Fruit fly (Drosophila melanogaster): Measurements from ENCODE around the gene SdhC.

SdhC gene

dm6 chr3R:11211291-11212061 lies 1.8 kb upstream of the SdhC start:
- TF ChIP-seq psq (optimal IDR thresholded peaks at IDR 0.05) (no peak), Myc (optimal IDR thresholded peaks at IDR 0.05) (no peak), insv (optimal IDR thresholded peaks at IDR 0.05) (no peak), Sin3A (optimal IDR thresholded peaks at IDR 0.05) (no peak)

dm6 chr3R:11208766-11209331 lies 800 bp downstream of the SdhC start:
- TF ChIP-seq Sin3A (optimal IDR thresholded peaks at IDR 0.05) (no peak), insv (optimal IDR thresholded peaks at IDR 0.05) (no peak), Myc (optimal IDR thresholded peaks at IDR 0.05) (no peak), ttk (optimal IDR thresholded peaks at IDR 0.05) (no peak), psq (optimal IDR thresholded peaks at IDR 0.05) (no peak), h (optimal IDR thresholded peaks at IDR 0.05) (no peak)

- no peak for TF ChIP-seq insv (optimal IDR thresholded peaks at IDR 0.05)
- TF ChIP-seq ttk (optimal IDR thresholded peaks at IDR 0.05): no peak
- no peak for TF ChIP-seq h (optimal IDR thresholded peaks at IDR 0.05)
- no peak for TF ChIP-seq Sin3A (optimal IDR thresholded peaks at IDR 0.05)
- TF ChIP-seq psq (optimal IDR thresholded peaks at IDR 0.05): no peak
- TF ChIP-seq Myc (optimal IDR thresholded peaks at IDR 0.05): no peak
These were observed 8.7 kb downstream of the SdhC start for dm6 chr3R:11200885-11201421.

- no peak for TF ChIP-seq Sin3A (optimal IDR thresholded peaks at IDR 0.05)
These were observed 9.4 kb downstream of the SdhC start for dm6 chr3R:11200042-11200884.

dm6 chr3R:11199227-11199835 lies 10.3 kb downstream of the SdhC start:
- no peak for TF ChIP-seq Myc (optimal IDR thresholded peaks at IDR 0.05)
- no peak for TF ChIP-seq insv (optimal IDR thresholded peaks at IDR 0.05)
- no peak for TF ChIP-seq Sin3A (optimal IDR thresholded peaks at IDR 0.05)
- no peak for TF ChIP-seq h (optimal IDR thresholded peaks at IDR 0.05)
- no peak for TF ChIP-seq ttk (optimal IDR thresholded peaks at IDR 0.05)
- no peak for TF ChIP-seq psq (optimal IDR thresholded peaks at IDR 0.05)

dm6 chr3R:11198062-11198472 lies 11.6 kb downstream of the SdhC start:
- TF ChIP-seq Myc (optimal IDR thresholded peaks at IDR 0.05) (no peak), h (optimal IDR thresholded peaks at IDR 0.05) (no peak), ttk (optimal IDR thresholded peaks at IDR 0.05) (no peak), psq (optimal IDR thresholded peaks at IDR 0.05) (no peak), Sin3A (optimal IDR thresholded peaks at IDR 0.05) (no peak), insv (optimal IDR thresholded peaks at IDR 0.05) (no peak)

dm6 chr3R:11197389-11197716 lies 12.3 kb downstream of the SdhC start, which contains the start of gene cu:
TSS of gene cu (plus strand) at chr3R:11197592.
- TF ChIP-seq Myc (optimal IDR thresholded peaks at IDR 0.05): no peak
- TF ChIP-seq ttk (optimal IDR thresholded peaks at IDR 0.05): no peak

dm6 chr3R:11196648-11197388 lies 12.8 kb downstream of the SdhC start:
- TF ChIP-seq psq (optimal IDR thresholded peaks at IDR 0.05): no peak
- TF ChIP-seq h (optimal IDR thresholded peaks at IDR 0.05): no peak
- no peak for TF ChIP-seq ttk (optimal IDR thresholded peaks at IDR 0.05)
- TF ChIP-seq Myc (optimal IDR thresholded peaks at IDR 0.05): no peak
- no peak for TF ChIP-seq Sin3A (optimal IDR thresholded peaks at IDR 0.05)
- no peak for TF ChIP-seq insv (optimal IDR thresholded peaks at IDR 0.05)

- TF ChIP-seq h (optimal IDR thresholded peaks at IDR 0.05): no peak
- no peak for TF ChIP-seq psq (optimal IDR thresholded peaks at IDR 0.05)
- no peak for TF ChIP-seq insv (optimal IDR thresholded peaks at IDR 0.05)
- no peak for TF ChIP-seq ttk (optimal IDR thresholded peaks at IDR 0.05)
- no peak for TF ChIP-seq Myc (optimal IDR thresholded peaks at IDR 0.05)
- TF ChIP-seq Sin3A (optimal IDR thresholded peaks at IDR 0.05): no peak
These were observed 13.9 kb downstream of the SdhC start, which contains the start of gene CG18577 for dm6 chr3R:11195792-11196191. TSS of gene CG18577 (plus strand) at chr3R:11196092.

dm6 chr3R:11178300-11178699 lies 31.3 kb downstream of the SdhC start:
- TF ChIP-seq psq (optimal IDR thresholded peaks at IDR 0.05) (no peak), Sin3A (optimal IDR thresholded peaks at IDR 0.05) (no peak), h (optimal IDR thresholded peaks at IDR 0.05) (no peak), ttk (optimal IDR thresholded peaks at IDR 0.05) (no peak), insv (optimal IDR thresholded peaks at IDR 0.05) (no peak), Myc (optimal IDR thresholded peaks at IDR 0.05) (no peak)

- TF ChIP-seq ttk (optimal IDR thresholded peaks at IDR 0.05): no peak
- TF ChIP-seq psq (optimal IDR thresholded peaks at IDR 0.05): no peak
- TF ChIP-seq insv (optimal IDR thresholded peaks at IDR 0.05): no peak
- no peak for TF ChIP-seq h (optimal IDR thresholded peaks at IDR 0.05)
- TF ChIP-seq Myc (optimal IDR thresholded peaks at IDR 0.05): no peak
These were observed 32.1 kb downstream of the SdhC start for dm6 chr3R:11177579-11177978.

Measured in Kc167 (cell line).